Worm (Caenorhabditis elegans): ENCODE measurements around the gene ZK1086.2.

ce11 chrX:13747997-13748396 is 45.4 kb downstream of the ZK1086.2 start:
- TF ChIP-seq mef-2 (tag; optimal IDR thresholded peaks at IDR 0.05) (no peak), ztf-4 (tag; optimal IDR thresholded peaks at IDR 0.05) (no peak), unc-62 (GFP tag; optimal IDR thresholded peaks at IDR 0.05) (no peak), pag-3 (tag; optimal IDR thresholded peaks at IDR 0.05; ENCODE audit: borderline replicate concordance, insufficient read depth) (no peak)

Data from whole organism, L1 larva.